Fruit fly (Drosophila melanogaster) whole organism, pupa: ENCODE measurements around the gene CG15930.

ENCODE experiments used
- CG14655 ChIP-seq: fragments of 200-800 bp; sonication (Bioruptor generic); optimal IDR thresholded peaks from 3 replicates; lab custom pipeline; 2017; ENCODE audit warnings: mild to moderate bottlenecking, missing biosample characterization, missing genetic modification reagents, missing genetic modification characterization
- CG4496 ChIP-seq: fragments of 200-800 bp; sonication (Bioruptor generic); IDR thresholded peaks from 3 replicates; pipeline ENCODE4 v1.3.6; 2022; ENCODE audit warnings: missing biosample characterization, missing genetic modification characterization
- Ets98B ChIP-seq: fragments of 200-800 bp; sonication (Bioruptor generic); IDR thresholded peaks from 2 replicates; pipeline ENCODE4 v1.3.6; 2022; ENCODE audit warnings: missing biosample characterization, missing genetic modification characterization
- Snoo ChIP-seq: fragments of 200-800 bp; sonication (Bioruptor generic); optimal IDR thresholded peaks from 3 replicates; lab custom pipeline; 2017; ENCODE audit warnings: missing biosample characterization, mild to moderate bottlenecking, missing genetic modification characterization, inconsistent platforms
- rn ChIP-seq: fragments of 200-800 bp; sonication (Bioruptor generic); IDR thresholded peaks from 2 replicates; pipeline ENCODE4 v1.3.6; 2022; ENCODE audit warnings: missing biosample characterization, missing genetic modification characterization

DNA sequence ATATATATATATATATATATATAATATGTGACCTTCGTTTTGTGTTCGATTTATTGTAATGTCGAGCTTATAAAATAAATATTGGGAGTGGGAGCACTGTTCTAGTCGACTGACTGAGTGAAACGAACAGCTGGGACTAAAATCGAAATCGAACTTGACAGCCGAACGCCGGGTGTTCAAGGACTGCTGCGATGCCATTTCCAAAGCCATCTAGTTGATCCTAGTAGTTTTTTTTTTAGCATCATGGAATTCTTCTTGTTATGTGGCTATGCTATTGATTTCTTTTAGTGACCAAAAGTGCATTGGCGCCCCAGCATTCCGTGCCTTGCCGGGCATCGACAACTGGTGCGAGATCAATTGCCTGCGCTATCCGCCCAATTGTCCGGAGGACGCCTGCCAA, 11.5 kb downstream of the CG15930 start, which contains the start of gene CG3323:
- TF ChIP-seq rn (no peak), CG4496 (GFP tag; lab: Robert Waterston, UW) (no peak), Snoo (no peak), Ets98B (GFP tag; lab: Robert Waterston, UW) (no peak), CG14655 (GFP tag; lab: Kevin White, UChicago) (no peak)
